Worm (Caenorhabditis elegans): Measurements from ENCODE around the gene clec-171.

The clec-171 gene

ce11 chrIV:1465462-1465861, 38.3 kb upstream of the clec-171 start:
- TF ChIP-seq rcor-1 (GFP tag; IDR thresholded peaks at IDR 0.05) (no peak), unc-62 (GFP tag; optimal IDR thresholded peaks at IDR 0.05) (no peak), B0261.1 (tag; optimal IDR thresholded peaks at IDR 0.05) (peak; percentile 44), rpc-1 (optimal IDR thresholded peaks at IDR 0.05) (peak; percentile 47), rpc-1 (tag; optimal IDR thresholded peaks at IDR 0.05) (peak; percentile 71), tbp1 (GFP tag; optimal IDR thresholded peaks at IDR 0.05) (peak; percentile 77), ceh-40 (GFP tag; IDR thresholded peaks at IDR 0.05) (no peak), snpc-3.4 (tag; optimal IDR thresholded peaks at IDR 0.05) (no peak), nhr-90 (tag; optimal IDR thresholded peaks at IDR 0.05) (no peak), ztf-22 (GFP tag; optimal IDR thresholded peaks at IDR 0.05) (no peak), attf-6 (GFP tag; IDR thresholded peaks at IDR 0.05) (no peak)

ce11 chrIV:1461463-1461862, 34.3 kb upstream of the clec-171 start:
- TF ChIP-seq dpff-1 (tag; optimal IDR thresholded peaks at IDR 0.05) (no peak), K11D2.4 (GFP tag; IDR thresholded peaks at IDR 0.05) (no peak), snpc-4 (GFP tag; optimal IDR thresholded peaks at IDR 0.05) (no peak), snpc-4 (tag; optimal IDR thresholded peaks at IDR 0.05) (peak in 1 of 4 experiments; percentile 24), lin-54 (GFP tag; optimal IDR thresholded peaks at IDR 0.05) (no peak), hlh-26 (GFP tag; conservative IDR thresholded peaks at IDR 0.05) (no peak), lin-35 (GFP tag; optimal IDR thresholded peaks at IDR 0.05) (no peak), unc-62 (GFP tag; optimal IDR thresholded peaks at IDR 0.05) (no peak)

- TF ChIP-seq nhr-179 (tag; optimal IDR thresholded peaks at IDR 0.05) (no peak), atf-7 (tag; optimal IDR thresholded peaks at IDR 0.05) (no peak), F57C9.4 (tag; optimal IDR thresholded peaks at IDR 0.05) (no peak), D2030.7 (GFP tag; IDR thresholded peaks at IDR 0.05) (no peak), sptf-2 (GFP tag; optimal IDR thresholded peaks at IDR 0.05) (no peak)
These were observed 33.5 kb upstream of the clec-171 start, which contains the start of gene col-106 for ce11 chrIV:1460686-1461085. Gene col-106 (minus strand): TSS chrIV:1460786.

- TF ChIP-seq zfh-2 (GFP tag; conservative IDR thresholded peaks at IDR 0.05), result peak; percentile 85
- 0 out of 2 replicates have a peak, but pooled peaks have one; percentile 35 for TF ChIP-seq Y56A3A.18 (GFP tag; IDR thresholded peaks at IDR 0.05)
- no peak for TF ChIP-seq hsf-1 (GFP tag; IDR thresholded peaks at IDR 0.05)
- TF ChIP-seq lir-1 (GFP tag; conservative IDR thresholded peaks at IDR 0.05), result no peak
- peak; percentile 11 for TF ChIP-seq sptf-2 (GFP tag; optimal IDR thresholded peaks at IDR 0.05)
- TF ChIP-seq B0035.1 (tag; optimal IDR thresholded peaks at IDR 0.05), result no peak
- peak; percentile 67; the same call in 1 of the 2 replicates for TF ChIP-seq egrh-3 (GFP tag; IDR thresholded peaks at IDR 0.05)
- no peak for TF ChIP-seq hmg-20 (GFP tag; IDR thresholded peaks at IDR 0.05)
- no peak for TF ChIP-seq ama-1 (optimal IDR thresholded peaks at IDR 0.05)
- TF ChIP-seq ama-1 (GFP tag; optimal IDR thresholded peaks at IDR 0.05), result no peak
These were observed 32.8 kb upstream of the clec-171 start for ce11 chrIV:1459826-1460489.

- TF ChIP-seq cebp-1 (GFP tag; IDR thresholded peaks at IDR 0.05), result no peak
- peak; percentile 61 for TF ChIP-seq cebp-1 (tag; optimal IDR thresholded peaks at IDR 0.05)
- peak; percentile 91 for TF ChIP-seq repo-1 (tag; optimal IDR thresholded peaks at IDR 0.05)
- TF ChIP-seq D2030.7 (GFP tag; IDR thresholded peaks at IDR 0.05), result no peak
- TF ChIP-seq F33H1.4 (GFP tag; IDR thresholded peaks at IDR 0.05), result peak; percentile 40; the same call in 1 of the 2 replicates
- peak; percentile 54 for TF ChIP-seq nhr-90 (tag; optimal IDR thresholded peaks at IDR 0.05)
- TF ChIP-seq cebp-2 (GFP tag; IDR thresholded peaks at IDR 0.05), result 0 out of 2 replicates have a peak, but pooled peaks have one; percentile 29
- peak; percentile 49 for TF ChIP-seq lin-40 (tag; optimal IDR thresholded peaks at IDR 0.05)
- no peak for TF ChIP-seq ztf-22 (GFP tag; optimal IDR thresholded peaks at IDR 0.05)
- TF ChIP-seq snpc-4 (GFP tag; optimal IDR thresholded peaks at IDR 0.05), result no peak
- peak in 1 of 4 experiments; percentile 13 for TF ChIP-seq snpc-4 (tag; optimal IDR thresholded peaks at IDR 0.05)
- 0 out of 2 replicates have a peak, but pooled peaks have one; percentile 53 for TF ChIP-seq Y95B8A.8 (GFP tag; IDR thresholded peaks at IDR 0.05)
- TF ChIP-seq K11D2.4 (GFP tag; IDR thresholded peaks at IDR 0.05), result 0 out of 2 replicates have a peak, but pooled peaks have one; percentile 67
- no peak for TF ChIP-seq egrh-3 (GFP tag; IDR thresholded peaks at IDR 0.05)
- peak; percentile 38 for TF ChIP-seq chd-7 (tag; optimal IDR thresholded peaks at IDR 0.05)
- TF ChIP-seq lin-26 (GFP tag; IDR thresholded peaks at IDR 0.05), result peak; percentile 82
- TF ChIP-seq madf-8 (GFP tag; conservative IDR thresholded peaks at IDR 0.05), result no peak
- TF ChIP-seq lin-35 (GFP tag; optimal IDR thresholded peaks at IDR 0.05), result peak in 1 of 3 experiments; percentile 55
These were observed 32.2 kb upstream of the clec-171 start for ce11 chrIV:1459419-1459818.
